Fruit fly (Drosophila melanogaster) whole organism, wandering third instar larva: ENCODE measurements around the gene Pak3.
A peak's percentile ranks its signal among the peaks of the same experiment; 100 is the strongest.

Experiments
- CG32264 ChIP-seq: fragments of 200-800 bp; sonication (Bioruptor generic); optimal IDR thresholded peaks from 2 replicates; lab custom pipeline; 2016; ENCODE audit warnings: missing biosample characterization, missing genetic modification characterization
- Dif ChIP-seq: fragments of 200-275, 200-300 bp; sonication (Bioruptor generic); optimal IDR thresholded peaks from 2 replicates; lab custom pipeline; 2018; ENCODE audit warnings: missing biosample characterization, missing genetic modification characterization; ENCODE audit not compliant: partially characterized antibody
- Hr78 ChIP-seq: fragments of >200 bp; optimal IDR thresholded peaks from 2 replicates; lab custom pipeline; 2017; ENCODE audit warnings: missing biosample characterization, missing genetic modification characterization
- OdsH ChIP-seq: fragments of 200-800 bp; sonication (Bioruptor generic); optimal IDR thresholded peaks from 2 replicates; lab custom pipeline; 2016; ENCODE audit warnings: missing biosample characterization, mild to moderate bottlenecking, missing genetic modification characterization
- br ChIP-seq: fragments of 200-800 bp; sonication (Bioruptor generic); optimal IDR thresholded peaks from 2 replicates; lab custom pipeline; 2016; ENCODE audit warnings: missing biosample characterization, missing genetic modification characterization
- brk ChIP-seq: fragments of 200-800 bp; sonication (Bioruptor generic); optimal IDR thresholded peaks from 2 replicates; lab custom pipeline; 2016; ENCODE audit warnings: missing biosample characterization, mild to moderate bottlenecking, missing genetic modification characterization
- h ChIP-seq: fragments of 200-800 bp; sonication (Bioruptor generic); optimal IDR thresholded peaks from 3 replicates; lab custom pipeline; 2016; ENCODE audit warnings: missing biosample characterization, mild to moderate bottlenecking, missing genetic modification characterization
- pan ChIP-seq: fragments of >200 bp; optimal IDR thresholded peaks from 2 replicates; lab custom pipeline; 2017
- psq ChIP-seq: fragments of 200-800 bp; sonication (Bioruptor generic); optimal IDR thresholded peaks from 3 replicates; lab custom pipeline; 2017; ENCODE audit warnings: missing biosample characterization, mild to moderate bottlenecking, missing genetic modification characterization, moderate library complexity
- sv ChIP-seq: fragments of 200-800 bp; sonication (Bioruptor generic); optimal IDR thresholded peaks from 3 replicates; lab custom pipeline; 2016; ENCODE audit warnings: missing biosample characterization, missing genetic modification characterization
- usp ChIP-seq: fragments of >200 bp; optimal IDR thresholded peaks from 2 replicates; lab custom pipeline; 2017; ENCODE audit warnings: missing biosample characterization, missing genetic modification characterization

DNA sequence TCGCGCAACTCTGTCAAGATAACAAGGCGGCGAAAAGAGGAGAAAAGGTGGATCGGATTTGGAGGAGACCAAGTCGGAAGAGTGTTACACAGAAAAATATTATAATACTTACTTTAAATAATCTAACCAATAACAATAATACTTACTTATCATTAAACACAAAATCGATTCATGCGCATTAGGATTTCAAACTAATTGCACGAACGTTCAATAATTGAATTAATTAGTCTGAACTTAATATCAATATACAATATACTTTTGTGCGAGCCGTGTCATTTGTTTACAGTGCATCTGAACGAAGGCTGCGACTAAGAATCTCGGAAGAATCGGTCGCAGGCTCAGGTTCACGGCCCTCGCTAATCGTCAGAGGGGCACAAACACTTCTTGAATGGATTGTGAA is 58.2 kb downstream of the Pak3 start:
- TF ChIP-seq Hr78 (GFP tag; lab: Kevin White, UChicago) = no peak
- no peak for TF ChIP-seq Dif (GFP tag; lab: Kevin White, UChicago)
- TF ChIP-seq OdsH = peak; percentile 36
- TF ChIP-seq pan = no peak
- no peak for TF ChIP-seq brk (GFP tag; lab: Kevin White, UChicago)
- no peak for TF ChIP-seq sv (GFP tag; lab: Kevin White, UChicago)
- TF ChIP-seq h (GFP tag; lab: Kevin White, UChicago) = peak; percentile 53
- TF ChIP-seq psq (GFP tag; lab: Kevin White, UChicago) = peak; percentile 41
- TF ChIP-seq usp (GFP tag; lab: Kevin White, UChicago) = no peak
- TF ChIP-seq CG32264 = no peak
- peak; percentile 23 for TF ChIP-seq br
